Worm (Caenorhabditis elegans): ENCODE results near the gene ddo-3.

Gene ddo-3

DNA sequence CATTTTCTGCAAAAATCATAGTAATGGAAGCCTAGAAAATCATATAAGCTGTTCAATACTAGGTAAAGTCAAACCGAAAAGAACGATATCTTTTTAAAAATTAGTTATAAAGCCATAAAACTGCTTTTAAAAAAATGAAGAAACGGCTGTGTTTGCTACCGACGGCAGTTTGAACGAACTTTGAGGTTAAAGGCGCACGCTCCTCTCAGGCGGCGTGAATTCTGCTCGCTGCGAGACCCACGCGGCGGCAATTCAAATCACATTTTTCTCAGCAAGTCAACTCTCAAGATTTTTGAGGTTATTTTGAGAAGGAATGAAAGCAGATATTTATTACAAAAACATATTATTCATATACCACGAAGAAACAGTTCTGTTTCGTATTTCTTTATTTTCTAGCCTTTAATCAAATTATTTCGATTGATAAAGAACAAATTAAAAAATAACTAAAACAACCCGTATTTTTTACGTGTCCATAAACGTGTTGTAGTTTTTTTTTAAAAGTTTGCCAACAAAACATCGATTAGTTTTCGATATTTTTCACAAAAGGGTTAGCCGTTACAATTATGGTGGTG is 20.5 kb downstream of the ddo-3 start, which contains the start of the genes mdh-2 and F20H11.4 (continued):
- TF ChIP-seq ztf-22 (GFP tag; optimal IDR thresholded peaks at IDR 0.05) (no peak), nhr-90 (tag; optimal IDR thresholded peaks at IDR 0.05) (no peak), D2030.7 (GFP tag; IDR thresholded peaks at IDR 0.05) (peak; percentile 43; the same call in 1 of the 2 replicates), dpl-1 (GFP tag; optimal IDR thresholded peaks at IDR 0.05) (peak; percentile 91), lsl-1 (GFP tag; optimal IDR thresholded peaks at IDR 0.05) (peak; percentile 62), lsy-27 (tag; optimal IDR thresholded peaks at IDR 0.05; ENCODE audit: borderline replicate concordance, insufficient read depth) (no peak), dox-1 (GFP tag; IDR thresholded peaks at IDR 0.05) (no peak; the same call in 1 of the 2 replicates), F55B11.4 (tag; optimal IDR thresholded peaks at IDR 0.05; ENCODE audit: borderline replicate concordance, insufficient read depth) (no peak), F57C9.4 (tag; optimal IDR thresholded peaks at IDR 0.05) (no peak), bed-2 (GFP tag; IDR thresholded peaks at IDR 0.05) (no peak), F57A8.1 (GFP tag; optimal IDR thresholded peaks at IDR 0.05) (no peak), lin-26 (GFP tag; IDR thresholded peaks at IDR 0.05) (no peak), attf-6 (GFP tag; IDR thresholded peaks at IDR 0.05) (no peak), pbrm-1 (GFP tag; IDR thresholded peaks at IDR 0.05) (peak; percentile 42; the same call in 1 of the 2 replicates), hlh-26 (GFP tag; conservative IDR thresholded peaks at IDR 0.05) (no peak), ztf-25 (GFP tag; IDR thresholded peaks at IDR 0.05) (no peak), ccch-3 (GFP tag; optimal IDR thresholded peaks at IDR 0.05) (no peak), xnd-1 (tag; optimal IDR thresholded peaks at IDR 0.05) (peak; percentile 16), bed-1 (GFP tag; IDR thresholded peaks at IDR 0.05) (no peak), ekl-4 (GFP tag; IDR thresholded peaks at IDR 0.05) (no peak), ztf-26 (tag; optimal IDR thresholded peaks at IDR 0.05) (no peak), nfyb-1 (GFP tag; IDR thresholded peaks at IDR 0.05) (peak; percentile 52; the same call in 1 of the 2 replicates), atf-7 (tag; optimal IDR thresholded peaks at IDR 0.05) (no peak), F22D6.2 (tag; optimal IDR thresholded peaks at IDR 0.05) (no peak), ZK185.1 (tag; optimal IDR thresholded peaks at IDR 0.05; ENCODE audit: poor library complexity, severe bottlenecking) (peak; percentile 57), F39B2.1 (GFP tag; IDR thresholded peaks at IDR 0.05) (no peak), hmg-20 (GFP tag; IDR thresholded peaks at IDR 0.05) (no peak), Y53G8AR.9 (GFP tag; conservative IDR thresholded peaks at IDR 0.05) (0 out of 2 replicates have a peak, but pooled peaks have one; percentile 18), aptf-2 (GFP tag; conservative IDR thresholded peaks at IDR 0.05) (no peak), attf-3 (GFP tag; conservative IDR thresholded peaks at IDR 0.05) (no peak), F23B12.7 (tag; optimal IDR thresholded peaks at IDR 0.05; ENCODE audit: insufficient read depth) (peak; percentile 81), let-607 (tag; optimal IDR thresholded peaks at IDR 0.05) (peak in 1 of 2 experiments; percentile 17), cebp-2 (GFP tag; IDR thresholded peaks at IDR 0.05) (no peak), chd-7 (tag; optimal IDR thresholded peaks at IDR 0.05) (no peak), F49E8.2 (tag; optimal IDR thresholded peaks at IDR 0.05; ENCODE audit: insufficient read depth) (peak; percentile 56), B0336.3 (GFP tag; IDR thresholded peaks at IDR 0.05) (no peak), sdz-38 (tag; optimal IDR thresholded peaks at IDR 0.05) (no peak), snpc-3.4 (tag; optimal IDR thresholded peaks at IDR 0.05) (peak; percentile 17), attf-5 (GFP tag; optimal IDR thresholded peaks at IDR 0.05) (peak; percentile 64), ztf-6 (GFP tag; IDR thresholded peaks at IDR 0.05) (no peak), ets-4 (GFP tag; optimal IDR thresholded peaks at IDR 0.05) (no peak)
